Worm (Caenorhabditis elegans): ENCODE measurements around the gene F56A8.3.

DNA sequence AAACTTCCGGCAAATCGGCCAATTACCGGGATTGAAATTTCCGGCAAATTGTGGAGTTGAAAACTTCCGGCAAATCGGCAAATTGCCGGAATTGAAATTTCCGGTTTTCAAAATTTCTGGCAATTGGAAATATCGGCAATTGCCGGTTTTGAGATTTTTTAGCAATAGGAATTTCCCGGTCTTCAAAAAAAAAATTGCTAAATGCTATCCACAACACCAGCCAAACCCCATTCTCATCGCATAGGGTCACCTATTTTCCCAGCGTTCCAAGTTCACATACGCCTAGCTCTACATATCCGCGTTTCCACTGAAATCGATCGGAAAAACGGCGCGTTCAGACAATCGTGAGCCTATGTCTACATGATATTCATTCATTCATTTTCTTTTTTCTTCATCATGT is 28.7 kb downstream of the F56A8.3 start, which contains the start of gene F56A8.8:
- TF ChIP-seq aha-1 (tag; optimal IDR thresholded peaks at IDR 0.05), result no peak
- TF ChIP-seq sptf-1 (tag; optimal IDR thresholded peaks at IDR 0.05), result no peak
- TF ChIP-seq ztf-11 (tag; optimal IDR thresholded peaks at IDR 0.05), result no peak
- TF ChIP-seq Y116A8C.19 (tag; optimal IDR thresholded peaks at IDR 0.05; ENCODE audit: borderline replicate concordance), result no peak
